Fruit fly (Drosophila melanogaster): ENCODE results near the gene beta-PheRS.

beta-PheRS gene

DNA sequence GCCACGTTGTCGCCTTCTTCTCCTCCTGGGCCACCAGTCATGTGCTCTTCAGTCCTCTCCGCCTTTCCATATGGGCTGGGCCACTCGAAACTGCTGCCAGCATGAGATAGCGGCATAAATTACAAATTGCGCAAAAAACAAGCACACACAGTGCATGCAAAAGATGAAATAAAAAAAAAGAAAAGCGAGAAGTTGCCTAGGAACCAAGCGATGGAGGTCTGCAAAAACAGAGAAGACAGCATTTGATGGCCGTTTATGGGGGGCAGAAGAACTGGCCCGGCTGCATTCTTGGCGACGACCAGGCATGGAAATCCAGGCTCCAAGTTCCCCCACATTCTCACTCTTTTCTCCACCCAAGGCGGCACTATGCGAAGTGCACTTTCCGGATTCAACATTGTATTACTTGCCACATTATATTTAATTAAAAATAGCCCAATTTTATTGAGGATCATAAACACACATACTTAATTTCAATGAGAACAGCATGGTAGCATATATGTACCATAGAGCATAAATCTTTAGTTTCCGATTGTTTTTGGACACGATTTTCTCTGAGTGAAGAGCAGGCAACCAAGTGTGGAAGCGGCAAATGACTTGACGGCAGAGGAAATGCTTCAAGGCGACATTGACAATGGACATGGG is 9.0 kb upstream of the beta-PheRS start:
- TF ChIP-seq Ravus (GFP tag; IDR thresholded peaks at IDR 0.05) (no peak), Drgx (GFP tag; IDR thresholded peaks at IDR 0.05) (0 out of 2 replicates have a peak, but pooled peaks have one; percentile 33), bsh (GFP tag; optimal IDR thresholded peaks at IDR 0.05) (peak in 1 of 2 experiments; percentile 72), sens (GFP tag) (peak; percentile 41), CG9817 (tag; optimal IDR thresholded peaks at IDR 0.05) (no peak), Hmr (GFP tag; optimal IDR thresholded peaks at IDR 0.05) (no peak), gcm2 (GFP tag; optimal IDR thresholded peaks at IDR 0.05) (no peak), az2 (GFP tag; optimal IDR thresholded peaks at IDR 0.05) (no peak), schlank (tag; optimal IDR thresholded peaks at IDR 0.05) (no peak), nom (GFP tag; optimal IDR thresholded peaks at IDR 0.05) (peak; percentile 9)

DNA sequence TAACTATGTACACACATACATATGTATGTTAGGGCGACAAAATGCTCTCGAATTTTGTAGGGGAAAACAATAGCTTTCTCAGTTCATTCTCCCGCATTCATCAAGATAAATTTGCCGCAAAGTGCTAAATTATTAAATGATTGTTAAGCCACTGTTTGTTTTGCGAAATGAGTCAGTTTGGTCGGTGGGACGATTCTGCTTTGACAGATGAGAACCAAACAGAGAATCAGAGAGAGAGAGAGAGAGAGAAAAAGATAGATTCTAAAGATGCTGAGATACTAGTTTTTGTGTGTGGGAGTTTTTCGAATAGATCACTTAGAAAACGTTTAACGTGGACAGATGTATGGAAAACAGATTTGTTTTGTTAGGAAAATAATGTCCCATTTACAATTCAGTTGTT is 7.9 kb upstream of the beta-PheRS start:
- TF ChIP-seq chinmo (GFP tag; IDR thresholded peaks at IDR 0.05; ENCODE audit: partially characterized antibody) (0 out of 4 replicates have a peak, but pooled peaks have one; percentile 41), Trl (optimal IDR thresholded peaks at IDR 0.05) (peak; percentile 27 to 66), Trl (GFP tag; optimal IDR thresholded peaks at IDR 0.05) (no peak), CrebB (tag; optimal IDR thresholded peaks at IDR 0.05) (no peak), Dip2 (GFP tag; IDR thresholded peaks at IDR 0.05) (no peak), HHEX (GFP tag; optimal IDR thresholded peaks at IDR 0.05) (no peak), CG42726 (GFP tag; IDR thresholded peaks at IDR 0.05; ENCODE audit: partially characterized antibody) (0 out of 2 replicates have a peak, but pooled peaks have one; percentile 21), fu2 (GFP tag; optimal IDR thresholded peaks at IDR 0.05) (no peak), cg (GFP tag; optimal IDR thresholded peaks at IDR 0.05) (peak; percentile 31), schlank (tag; optimal IDR thresholded peaks at IDR 0.05) (no peak)

DNA sequence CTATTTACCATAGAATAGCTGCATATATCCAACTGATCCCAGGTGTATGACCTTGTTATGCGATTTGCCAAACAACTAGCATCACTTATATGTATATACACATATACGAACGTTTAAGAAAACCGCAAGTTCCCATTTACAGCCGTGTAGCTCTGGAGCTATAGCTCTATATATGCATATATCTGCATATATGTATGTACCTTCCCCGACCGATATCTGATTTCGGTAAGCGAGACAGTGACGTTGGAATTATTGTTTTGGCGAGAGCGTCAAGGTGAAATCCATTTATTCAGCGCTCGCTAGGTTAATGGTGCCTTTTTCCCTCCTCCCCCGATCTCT is 7.5 kb upstream of the beta-PheRS start:
- TF ChIP-seq CG11695 (GFP tag; IDR thresholded peaks at IDR 0.05) (0 out of 3 replicates have a peak, but pooled peaks have one; percentile 0), CkIIα-i1 (GFP tag; IDR thresholded peaks at IDR 0.05) (no peak), CG8290 (GFP tag; optimal IDR thresholded peaks at IDR 0.05) (peak; percentile 67), CG8290 (tag; optimal IDR thresholded peaks at IDR 0.05) (no peak), ftz-f1 (GFP tag; optimal IDR thresholded peaks at IDR 0.05) (peak; percentile 85), CG1529 (GFP tag; optimal IDR thresholded peaks at IDR 0.05) (no peak), crp (GFP tag; optimal IDR thresholded peaks at IDR 0.05) (peak in 1 of 2 experiments; percentile 42), CG13624 (GFP tag; optimal IDR thresholded peaks at IDR 0.05) (no peak), Lhr (GFP tag; optimal IDR thresholded peaks at IDR 0.05) (peak; percentile 64), CG14667 (GFP tag; IDR thresholded peaks at IDR 0.05) (no peak), CG17361 (GFP tag; IDR thresholded peaks at IDR 0.05) (peak; percentile 56; the same call in 1 of the 3 replicates), crc (GFP tag; optimal IDR thresholded peaks at IDR 0.05) (no peak), CG12155 (GFP tag; optimal IDR thresholded peaks at IDR 0.05) (no peak), Dip2 (GFP tag; IDR thresholded peaks at IDR 0.05) (no peak), Hr78 (GFP tag; optimal IDR thresholded peaks at IDR 0.05) (peak in 1 of 2 experiments; percentile 6), CG3726 (GFP tag; IDR thresholded peaks at IDR 0.05) (peak; percentile 1; the same call in 1 of the 3 replicates), CG7556 (GFP tag; optimal IDR thresholded peaks at IDR 0.05) (peak; percentile 59), CG30403 (GFP tag; optimal IDR thresholded peaks at IDR 0.05) (peak; percentile 7), CG6254 (GFP tag; optimal IDR thresholded peaks at IDR 0.05) (no peak), esg (GFP tag; conservative IDR thresholded peaks at IDR 0.05) (no peak), Nf-YB (GFP tag; optimal IDR thresholded peaks at IDR 0.05) (no peak), CG9727 (GFP tag; optimal IDR thresholded peaks at IDR 0.05) (peak; percentile 54), aop (GFP tag; IDR thresholded peaks at IDR 0.05) (0 out of 2 replicates have a peak, but pooled peaks have one; percentile 1), Ets65A (GFP tag) (peak; percentile 96), so (GFP tag; IDR thresholded peaks at IDR 0.05) (peak; percentile 1; the same call in 1 of the 3 replicates), hkb (optimal IDR thresholded peaks at IDR 0.05) (no peak), hkb (GFP tag; IDR thresholded peaks at IDR 0.05) (0 out of 2 replicates have a peak, but pooled peaks have one; percentile 4), chif (GFP tag; optimal IDR thresholded peaks at IDR 0.05) (no peak), CG3163 (GFP tag; optimal IDR thresholded peaks at IDR 0.05) (peak; percentile 66), CG14965 (GFP tag; optimal IDR thresholded peaks at IDR 0.05; ENCODE audit: borderline replicate concordance) (peak; percentile 30)

Measured in whole organism, embryonic.